Worm (Caenorhabditis elegans) whole organism, L2 larva: ENCODE measurements around the gene C25D7.5.

Experiments used
- C34F6.9 ChIP-seq: fragments of 150-350 bp; optimal IDR thresholded peaks from 2 replicates; lab custom pipeline; 2014; ENCODE audit warnings: missing biosample characterization, missing genetic modification characterization
- F13H6.1 ChIP-seq: sonication (generic microtip); optimal IDR thresholded peaks from 2 replicates; lab custom pipeline; 2016; ENCODE audit warnings: missing genetic modification characterization, missing compliant biosample characterization
- R02D3.7 ChIP-seq: fragments of 150-350 bp; optimal IDR thresholded peaks from 2 replicates; lab custom pipeline; 2014; ENCODE audit warnings: missing biosample characterization, missing genetic modification characterization
- Y55F3AM.14 ChIP-seq: fragments of 200-800 bp; sonication (Bioruptor generic); optimal IDR thresholded peaks from 2 replicates; lab custom pipeline; 2018; ENCODE audit warnings: mild to moderate bottlenecking, missing genetic modification characterization, missing compliant biosample characterization
- alr-1 ChIP-seq: fragments of 150-350 bp; optimal IDR thresholded peaks from 2 replicates; lab custom pipeline; 2014; ENCODE audit warnings: missing biosample characterization, missing genetic modification characterization
- aly-2 ChIP-seq: fragments of 150-350 bp; optimal IDR thresholded peaks from 2 replicates; lab custom pipeline; 2014; ENCODE audit warnings: missing biosample characterization, missing genetic modification characterization
- ama-1 ChIP-seq: fragments of 150-350 bp; optimal IDR thresholded peaks from 2 replicates; lab custom pipeline; 2018; ENCODE audit warnings: inconsistent platforms
- blmp-1 ChIP-seq: sonication (generic microtip); optimal IDR thresholded peaks from 2 replicates; lab custom pipeline; 2017; ENCODE audit warnings: missing genetic modification characterization, mild to moderate bottlenecking, missing compliant biosample characterization, antibody characterized with exemption, moderate library complexity; ENCODE audit not compliant: insufficient read depth
- ceh-16 ChIP-seq: fragments of 150-350 bp; optimal IDR thresholded peaks from 2 replicates; lab custom pipeline; 2014; ENCODE audit warnings: missing biosample characterization, missing genetic modification characterization
- dmd-4 ChIP-seq: sonication (generic microtip); optimal IDR thresholded peaks from 2 replicates; lab custom pipeline; 2017; ENCODE audit warnings: missing biosample characterization, missing genetic modification characterization
- egl-27 ChIP-seq: sonication (generic microtip); optimal IDR thresholded peaks from 3 replicates; lab custom pipeline; 2017; ENCODE audit warnings: missing biosample characterization, missing genetic modification reagents, missing genetic modification characterization
- elt-1 ChIP-seq: fragments of 150-350 bp; optimal IDR thresholded peaks from 2 replicates; lab custom pipeline; 2014; ENCODE audit warnings: missing biosample characterization, missing genetic modification characterization
- elt-3 ChIP-seq: sonication (generic microtip); optimal IDR thresholded peaks from 2 replicates; lab custom pipeline; 2017; ENCODE audit warnings: missing biosample characterization, missing genetic modification characterization
- fos-1 ChIP-seq: fragments of 150-350 bp; optimal IDR thresholded peaks from 2 replicates; lab custom pipeline; 2014; ENCODE audit warnings: missing biosample characterization, missing genetic modification characterization
- gmeb-1 ChIP-seq: fragments of 150-350 bp; optimal IDR thresholded peaks from 2 replicates; lab custom pipeline; 2014; ENCODE audit warnings: missing biosample characterization, missing genetic modification characterization
- lsy-2 ChIP-seq, 2 experiments: fragments of 150-350 bp in 1 of 2; sonication (generic microtip) in 1 of 2; optimal IDR thresholded peaks; 2 replicates each; lab custom pipeline; 2014 to 2017; ENCODE audit warnings: missing biosample characterization in 2 of 2, missing genetic modification characterization in 2 of 2
- mab-5 ChIP-seq: fragments of 150-350 bp; optimal IDR thresholded peaks from 2 replicates; lab custom pipeline; 2014; ENCODE audit warnings: missing biosample characterization, missing genetic modification characterization
- mbf-1 ChIP-seq: sonication (generic microtip); optimal IDR thresholded peaks from 2 replicates; lab custom pipeline; 2017; ENCODE audit warnings: missing biosample characterization, missing genetic modification characterization
- mdl-1 ChIP-seq, 2 experiments: fragments of 150-350 bp in 1 of 2; sonication (generic microtip) in 1 of 2; optimal IDR thresholded peaks; 2 replicates each; lab custom pipeline; 2017; ENCODE audit warnings: missing biosample characterization in 2 of 2, missing genetic modification characterization in 2 of 2
- nhr-10 ChIP-seq: sonication (generic microtip); optimal IDR thresholded peaks from 2 replicates; lab custom pipeline; 2017; ENCODE audit warnings: missing biosample characterization, missing genetic modification characterization
- nhr-11 ChIP-seq: fragments of 150-350 bp; optimal IDR thresholded peaks from 2 replicates; lab custom pipeline; 2014; ENCODE audit warnings: missing biosample characterization, missing genetic modification characterization
- nhr-12 ChIP-seq: fragments of 150-350 bp; optimal IDR thresholded peaks from 2 replicates; lab custom pipeline; 2014; ENCODE audit warnings: missing biosample characterization, missing genetic modification characterization
- nhr-129 ChIP-seq: fragments of 150-350 bp; optimal IDR thresholded peaks from 2 replicates; lab custom pipeline; 2014; ENCODE audit warnings: missing biosample characterization, missing genetic modification characterization
- nhr-21 ChIP-seq: fragments of 150-350 bp; optimal IDR thresholded peaks from 2 replicates; lab custom pipeline; 2014; ENCODE audit warnings: missing biosample characterization, missing genetic modification characterization
- nhr-23 ChIP-seq: fragments of 150-350 bp; optimal IDR thresholded peaks from 2 replicates; lab custom pipeline; 2014; ENCODE audit warnings: missing biosample characterization, missing genetic modification reagents, missing genetic modification characterization
- nhr-25 ChIP-seq: fragments of 150-350 bp; sonication (generic microtip); optimal IDR thresholded peaks from 3 replicates; lab custom pipeline; 2014; ENCODE audit warnings: missing biosample characterization, missing genetic modification characterization
- nhr-6 ChIP-seq: fragments of 150-350 bp; optimal IDR thresholded peaks from 2 replicates; lab custom pipeline; 2014; ENCODE audit warnings: missing biosample characterization, missing genetic modification characterization
- peb-1 ChIP-seq: fragments of 150-350 bp; optimal IDR thresholded peaks from 2 replicates; lab custom pipeline; 2014; ENCODE audit warnings: missing biosample characterization, missing genetic modification characterization
- sem-4 ChIP-seq: fragments of 150-350 bp; optimal IDR thresholded peaks from 2 replicates; lab custom pipeline; 2014; ENCODE audit warnings: missing biosample characterization, missing genetic modification reagents, missing genetic modification characterization
- skn-1 ChIP-seq: sonication (generic microtip); optimal IDR thresholded peaks from 2 replicates; lab custom pipeline; 2017; ENCODE audit warnings: missing biosample characterization, missing genetic modification characterization
- sma-3 ChIP-seq: sonication (generic microtip); optimal IDR thresholded peaks from 2 replicates; lab custom pipeline; 2016; ENCODE audit warnings: missing genetic modification reagents, missing genetic modification characterization, missing compliant biosample characterization
- sma-9 ChIP-seq, 2 experiments: fragments of 150-350 bp in 1 of 2; sonication (generic microtip) in 1 of 2; optimal IDR thresholded peaks; 2 replicates each; lab custom pipeline; 2014 to 2016; ENCODE audit warnings: missing genetic modification characterization in 2 of 2, mild to moderate bottlenecking in 1 of 2, missing biosample characterization in 1 of 2, missing compliant biosample characterization in 1 of 2, missing genetic modification reagents in 1 of 2, moderate library complexity in 1 of 2
- snpc-4 ChIP-seq: fragments of 150-350 bp; optimal IDR thresholded peaks from 2 replicates; lab custom pipeline; 2014; ENCODE audit warnings: missing biosample characterization, missing genetic modification characterization
- unc-39 ChIP-seq: fragments of 150-350 bp; optimal IDR thresholded peaks from 2 replicates; lab custom pipeline; 2014; ENCODE audit warnings: missing biosample characterization, missing genetic modification characterization
- unc-55 ChIP-seq: fragments of 150-350 bp; sonication (generic microtip); optimal IDR thresholded peaks from 3 replicates; lab custom pipeline; 2014; ENCODE audit warnings: missing biosample characterization, missing genetic modification reagents, missing genetic modification characterization
- zag-1 ChIP-seq: fragments of 150-350 bp; optimal IDR thresholded peaks from 2 replicates; lab custom pipeline; 2014; ENCODE audit warnings: missing biosample characterization, missing genetic modification characterization
- ztf-4 ChIP-seq: fragments of 150-350 bp; optimal IDR thresholded peaks from 2 replicates; lab custom pipeline; 2014; ENCODE audit warnings: missing biosample characterization, missing genetic modification characterization

The C25D7.5 gene

ce11 chrV:15014164-15014563 is 38.3 kb upstream of the C25D7.5 start, which contains the start of gene obr-2:
Gene obr-2, minus strand, starts transcription at chrV:15014264.
- no peak for TF ChIP-seq nhr-11 (tag; lab: Kevin White, UChicago)

- TF ChIP-seq sma-9 (GFP tag; optimal IDR thresholded peaks at IDR 0.05; lab: Kevin White, UChicago): peak; percentile 33
- no peak for TF ChIP-seq sma-9 (tag; optimal IDR thresholded peaks at IDR 0.05; lab: Kevin White, UChicago)
- TF ChIP-seq Y55F3AM.14 (GFP tag; lab: Kevin White, UChicago): no peak
- TF ChIP-seq, all 48 proteins: peak for 1
These were observed 36.7 kb upstream of the C25D7.5 start for ce11 chrV:15015799-15016198.

- TF ChIP-seq nhr-21 (tag; lab: Kevin White, UChicago) (no peak), nhr-23 (tag; lab: Kevin White, UChicago) (no peak), nhr-6 (tag; lab: Kevin White, UChicago) (no peak), mdl-1 (tag; optimal IDR thresholded peaks at IDR 0.05; lab: Kevin White, UChicago) (no peak), peb-1 (tag; lab: Kevin White, UChicago) (no peak), egl-27 (tag; lab: Kevin White, UChicago) (no peak), F13H6.1 (tag; lab: Kevin White, UChicago) (peak; percentile 4), nhr-129 (tag; lab: Kevin White, UChicago) (peak; percentile 31)
These were observed 35.5 kb upstream of the C25D7.5 start for ce11 chrV:15016795-15017429.

ce11 chrV:15020229-15020628 is 32.2 kb upstream of the C25D7.5 start, which contains the start of gene F14H8.2:
Gene F14H8.2, minus strand, starts transcription at chrV:15020329.
- TF ChIP-seq sma-3 (no peak), nhr-10 (no peak), nhr-11 (tag; lab: Kevin White, UChicago) (no peak), mbf-1 (tag; lab: Kevin White, UChicago) (no peak), ama-1 (no peak), gmeb-1 (tag; lab: Kevin White, UChicago) (no peak), elt-3 (tag; lab: Kevin White, UChicago) (no peak), nhr-12 (tag; lab: Kevin White, UChicago) (no peak), elt-1 (tag; lab: Kevin White, UChicago) (no peak), mab-5 (tag; lab: Kevin White, UChicago) (no peak), aly-2 (tag; lab: Kevin White, UChicago) (no peak), C34F6.9 (tag; lab: Kevin White, UChicago) (no peak), nhr-25 (tag; lab: Kevin White, UChicago) (no peak), sem-4 (tag; lab: Kevin White, UChicago) (no peak), alr-1 (tag; lab: Kevin White, UChicago) (no peak), R02D3.7 (tag; lab: Kevin White, UChicago) (no peak), fos-1 (tag; lab: Kevin White, UChicago) (no peak)

ce11 chrV:15020732-15021131 is 31.7 kb upstream of the C25D7.5 start, which contains the start of gene F14H8.5:
Gene F14H8.5, plus strand, starts transcription at chrV:15021032.
- no peak for TF ChIP-seq ztf-4 (tag; lab: Kevin White, UChicago)
- TF ChIP-seq snpc-4 (tag; lab: Kevin White, UChicago): no peak
- no peak for TF ChIP-seq nhr-11 (tag; lab: Kevin White, UChicago)
- no peak for TF ChIP-seq aly-2 (tag; lab: Kevin White, UChicago)
- TF ChIP-seq mbf-1 (tag; lab: Kevin White, UChicago): no peak
- TF ChIP-seq gmeb-1 (tag; lab: Kevin White, UChicago): no peak
- TF ChIP-seq mdl-1 (tag; optimal IDR thresholded peaks at IDR 0.05; lab: Kevin White, UChicago): no peak
- TF ChIP-seq sem-4 (tag; lab: Kevin White, UChicago): no peak

ce11 chrV:15023544-15023943 is 28.9 kb upstream of the C25D7.5 start, which contains the start of gene F14H8.4:
Gene F14H8.4, plus strand, starts transcription at chrV:15023844.
- TF ChIP-seq gmeb-1 (tag; lab: Kevin White, UChicago) (no peak), alr-1 (tag; lab: Kevin White, UChicago) (no peak), nhr-6 (tag; lab: Kevin White, UChicago) (no peak), dmd-4 (no peak), skn-1 (tag; lab: Kevin White, UChicago) (no peak), zag-1 (no peak), mbf-1 (tag; lab: Kevin White, UChicago) (no peak), mdl-1 (tag; optimal IDR thresholded peaks at IDR 0.05; lab: Kevin White, UChicago) (no peak), nhr-12 (tag; lab: Kevin White, UChicago) (no peak), blmp-1 (tag; lab: Kevin White, UChicago) (no peak), F13H6.1 (tag; lab: Kevin White, UChicago) (no peak), peb-1 (tag; lab: Kevin White, UChicago) (no peak), nhr-129 (tag; lab: Kevin White, UChicago) (no peak), ceh-16 (no peak), fos-1 (tag; lab: Kevin White, UChicago) (no peak), ztf-4 (tag; lab: Kevin White, UChicago) (no peak), unc-39 (tag; lab: Kevin White, UChicago) (no peak), unc-55 (GFP tag; lab: Kevin White, UChicago) (no peak), lsy-2 (tag; optimal IDR thresholded peaks at IDR 0.05; lab: Kevin White, UChicago) (no peak)
